Worm (Caenorhabditis elegans) whole organism, L2 larva: Measurements from ENCODE around the gene ver-1.

Experiments used
- ama-1 ChIP-seq: fragments of 150-350 bp; optimal IDR thresholded peaks from 2 replicates; lab custom pipeline; 2018; ENCODE audit warnings: inconsistent platforms
- blmp-1 ChIP-seq: sonication (generic microtip); optimal IDR thresholded peaks from 2 replicates; lab custom pipeline; 2017; ENCODE audit warnings: missing genetic modification characterization, mild to moderate bottlenecking, missing compliant biosample characterization, antibody characterized with exemption, moderate library complexity; ENCODE audit not compliant: insufficient read depth
- mab-5 ChIP-seq: fragments of 150-350 bp; optimal IDR thresholded peaks from 2 replicates; lab custom pipeline; 2014; ENCODE audit warnings: missing biosample characterization, missing genetic modification characterization
- unc-39 ChIP-seq: fragments of 150-350 bp; optimal IDR thresholded peaks from 2 replicates; lab custom pipeline; 2014; ENCODE audit warnings: missing biosample characterization, missing genetic modification characterization

DNA sequence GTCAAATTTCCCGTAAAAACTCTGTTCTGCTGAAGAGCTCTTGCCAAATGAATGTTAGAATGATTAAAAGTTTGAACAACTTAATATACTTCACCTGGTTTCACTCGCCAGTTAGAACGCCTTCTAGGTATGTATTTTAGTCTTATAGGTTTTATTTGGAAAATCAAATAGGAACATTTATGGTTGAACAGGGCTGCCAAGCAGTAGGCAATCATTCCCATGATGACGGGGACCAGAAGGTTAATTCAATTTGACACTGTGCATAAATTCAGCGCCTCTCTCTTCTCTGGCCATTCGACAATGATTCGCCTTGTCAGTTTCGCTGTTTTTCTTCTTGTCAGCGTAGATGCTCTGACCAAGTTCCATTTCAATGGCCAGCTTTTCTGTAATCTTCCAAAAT is 25.5 kb downstream of the ver-1 start, which contains the start of gene F40G9.15:
- no peak for TF ChIP-seq ama-1 (lab: Kevin White, UChicago)
- no peak for TF ChIP-seq mab-5 (tag; lab: Kevin White, UChicago)
- TF ChIP-seq unc-39 (tag; lab: Kevin White, UChicago), result no peak
- no peak for TF ChIP-seq blmp-1 (tag; lab: Kevin White, UChicago)
